Worm (Caenorhabditis elegans) whole organism, late embryonic: ENCODE data around the gene C03B1.6.

Experiments used
- C08G9.2 ChIP-seq: sonication (generic microtip); optimal IDR thresholded peaks from 2 replicates; lab custom pipeline; 2016; ENCODE audit warnings: mild to moderate bottlenecking, missing genetic modification characterization, moderate library complexity, missing compliant biosample characterization
- T23F11.4 ChIP-seq: fragments of 200-800 bp; sonication (Bioruptor generic); optimal IDR thresholded peaks from 2 replicates; lab custom pipeline; 2018; ENCODE audit warnings: mild to moderate bottlenecking, missing genetic modification characterization, missing compliant biosample characterization
- ama-1 ChIP-seq: fragments of 150-350 bp; optimal IDR thresholded peaks from 2 replicates; lab custom pipeline; 2014
- ceh-18 ChIP-seq: sonication (generic microtip); optimal IDR thresholded peaks from 2 replicates; lab custom pipeline; 2016; ENCODE audit warnings: missing genetic modification characterization, missing compliant biosample characterization
- dve-1 ChIP-seq: sonication (generic microtip); optimal IDR thresholded peaks from 2 replicates; lab custom pipeline; 2017; ENCODE audit warnings: antibody characterized with exemption, mild to moderate bottlenecking, missing genetic modification characterization, missing compliant biosample characterization
- hlh-15 ChIP-seq: sonication (generic microtip); optimal IDR thresholded peaks from 2 replicates; lab custom pipeline; 2016; ENCODE audit warnings: missing genetic modification characterization, missing compliant biosample characterization
- hlh-8 ChIP-seq: sonication (generic microtip); optimal IDR thresholded peaks from 2 replicates; lab custom pipeline; 2016; ENCODE audit warnings: missing genotype, missing genetic modification characterization, missing compliant biosample characterization
- pat-9 ChIP-seq: fragments of 200-800 bp; sonication (Bioruptor generic); optimal IDR thresholded peaks from 2 replicates; lab custom pipeline; 2018; ENCODE audit warnings: mild to moderate bottlenecking, missing genetic modification characterization, moderate library complexity, missing compliant biosample characterization
- sox-2 ChIP-seq: fragments of 200-800 bp; sonication (Bioruptor generic); IDR thresholded peaks from 2 replicates; pipeline ENCODE4 v1.3.6; 2022; ENCODE audit warnings: missing genetic modification reagents, missing genetic modification characterization, missing compliant biosample characterization
- sox-4 ChIP-seq: sonication (generic microtip); optimal IDR thresholded peaks from 2 replicates; lab custom pipeline; 2017; ENCODE audit warnings: mild to moderate bottlenecking, missing genetic modification characterization, inconsistent platforms, missing compliant biosample characterization
- ttx-3 ChIP-seq: sonication (generic microtip); optimal IDR thresholded peaks from 2 replicates; lab custom pipeline; 2016; ENCODE audit warnings: missing genetic modification reagents, missing genetic modification characterization, missing compliant biosample characterization
- unc-55 ChIP-seq: sonication (generic microtip); optimal IDR thresholded peaks from 2 replicates; lab custom pipeline; 2017; ENCODE audit warnings: missing biosample characterization, missing genetic modification reagents, missing genetic modification characterization

- TF ChIP-seq ttx-3 (tag; lab: Kevin White, UChicago) (no peak), ceh-18 (tag; lab: Kevin White, UChicago) (no peak), T23F11.4 (no peak), hlh-8 (no peak), sox-4 (tag; lab: Kevin White, UChicago) (no peak), pat-9 (tag; lab: Kevin White, UChicago) (no peak), sox-2 (GFP tag; lab: Robert Waterston, UW) (no peak), dve-1 (tag; lab: Kevin White, UChicago) (no peak), C08G9.2 (no peak), unc-55 (GFP tag; lab: Kevin White, UChicago) (no peak), ama-1 (no peak), hlh-15 (tag; lab: Kevin White, UChicago) (no peak)
Observed at ce11 chrX:6337951-6338350, 12.2 kb upstream of the C03B1.6 start, which contains the start of gene C03B1.13.
